Worm (Caenorhabditis elegans): ENCODE data around the gene ubc-13.
"Not testable (repeated sequence)": the region's sequence is repeated elsewhere in the genome, so short reads cannot be mapped to it uniquely, and the experiment has no call there.

The ubc-13 gene

DNA sequence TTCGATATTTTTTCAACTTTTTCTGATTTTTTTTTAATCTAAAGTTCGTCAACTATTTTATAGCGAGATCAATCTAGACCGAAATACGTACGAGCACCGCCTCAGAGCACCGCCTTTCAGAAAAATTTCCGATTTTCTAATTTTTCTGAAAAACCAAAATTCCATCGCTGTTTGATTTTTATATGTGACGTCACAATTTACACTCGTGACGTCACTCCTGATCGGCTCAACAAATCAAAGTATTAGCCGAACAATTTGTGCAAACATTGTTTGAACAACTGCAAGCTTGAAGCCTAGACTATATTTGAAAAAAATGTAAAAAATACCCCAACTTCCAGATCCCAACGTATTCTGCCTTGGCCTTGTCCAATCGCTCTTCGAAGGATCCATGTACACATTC is 9.7 kb upstream of the ubc-13 start:
- TF ChIP-seq zip-8 (tag; optimal IDR thresholded peaks at IDR 0.05), result peak; percentile 96
- TF ChIP-seq lin-13 (tag; optimal IDR thresholded peaks at IDR 0.05), result no peak
- no peak for TF ChIP-seq elt-3 (tag; optimal IDR thresholded peaks at IDR 0.05)

DNA sequence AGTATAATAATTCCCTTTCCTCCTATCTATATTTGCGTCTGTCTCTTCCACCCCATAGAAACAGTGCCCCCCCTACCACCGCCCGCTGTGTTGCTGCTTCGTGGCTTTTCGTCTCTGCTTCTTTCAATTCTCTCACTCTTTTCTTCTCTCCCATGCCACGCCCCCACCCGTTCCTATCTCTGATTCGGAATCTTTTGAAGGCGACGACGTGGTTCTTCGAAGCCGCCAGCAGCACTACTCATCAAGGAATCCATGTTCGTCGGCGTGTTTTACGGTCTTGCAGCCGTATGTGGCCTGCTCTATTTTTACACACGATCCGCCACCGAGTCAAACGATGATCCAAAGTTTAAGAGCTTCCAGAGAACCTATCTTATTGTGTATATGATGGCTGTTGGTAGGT is 5.7 kb upstream of the ubc-13 start, which contains the start of gene samt-1:
Gene samt-1, plus strand, starts transcription at position 176 of the 400 bp plus-strand sequence.
- TF ChIP-seq ham-2 (GFP tag; optimal IDR thresholded peaks at IDR 0.05) (peak; percentile 34), cnd-1 (tag; optimal IDR thresholded peaks at IDR 0.05) (no peak)

ce11 chrIV:2928409-2928808 is 2.9 kb upstream of the ubc-13 start, which contains the start of gene manf-1:
manf-1 (minus strand) TSS chrIV:2928421.
- TF ChIP-seq ceh-39 (tag; optimal IDR thresholded peaks at IDR 0.05) (no peak), nhr-237 (tag; optimal IDR thresholded peaks at IDR 0.05) (no peak), lsy-2 (tag; optimal IDR thresholded peaks at IDR 0.05) (peak; percentile 55), nhr-2 (tag; optimal IDR thresholded peaks at IDR 0.05) (no peak), ham-2 (GFP tag; optimal IDR thresholded peaks at IDR 0.05) (peak; percentile 1), cnd-1 (tag; optimal IDR thresholded peaks at IDR 0.05) (no peak), ztf-11 (tag; optimal IDR thresholded peaks at IDR 0.05) (no peak), hlh-1 (tag; optimal IDR thresholded peaks at IDR 0.05) (no peak), mab-5 (tag; optimal IDR thresholded peaks at IDR 0.05) (no peak), ces-1 (GFP tag; optimal IDR thresholded peaks at IDR 0.05) (no peak), pha-4 (tag; optimal IDR thresholded peaks at IDR 0.05) (peak; percentile 65), drap-1 (GFP tag; optimal IDR thresholded peaks at IDR 0.05) (no peak), unc-62 (GFP tag; optimal IDR thresholded peaks at IDR 0.05) (no peak), lin-13 (tag; optimal IDR thresholded peaks at IDR 0.05) (peak; percentile 80), snpc-4 (tag; optimal IDR thresholded peaks at IDR 0.05) (no peak), nhr-28 (tag; optimal IDR thresholded peaks at IDR 0.05) (no peak), mep-1 (tag; optimal IDR thresholded peaks at IDR 0.05) (no peak), bed-3 (GFP tag; optimal IDR thresholded peaks at IDR 0.05) (no peak)

ce11 chrIV:2922196-2922595 is 3.3 kb downstream of the ubc-13 start, which contains the start of gene fbxc-45:
fbxc-45 (minus strand) TSS chrIV:2922243.
- TF ChIP-seq nhr-2 (tag; optimal IDR thresholded peaks at IDR 0.05) (no peak), mab-5 (tag; optimal IDR thresholded peaks at IDR 0.05) (no peak), elt-1 (tag; optimal IDR thresholded peaks at IDR 0.05; ENCODE audit: borderline replicate concordance, insufficient read depth) (no peak), flh-1 (GFP tag; optimal IDR thresholded peaks at IDR 0.05) (no peak), ces-1 (GFP tag; optimal IDR thresholded peaks at IDR 0.05) (no peak), drap-1 (GFP tag; optimal IDR thresholded peaks at IDR 0.05) (no peak), lin-13 (tag; optimal IDR thresholded peaks at IDR 0.05) (no peak), unc-62 (GFP tag; optimal IDR thresholded peaks at IDR 0.05) (no peak)

ce11 chrIV:2917729-2918128 is 7.8 kb downstream of the ubc-13 start, which contains the start of gene Y54G2A.50:
Y54G2A.50 (plus strand) TSS chrIV:2918029.
- not testable (repeated sequence) for TF ChIP-seq ceh-83 (GFP tag; optimal IDR thresholded peaks at IDR 0.05); nhr-2 (tag; optimal IDR thresholded peaks at IDR 0.05); bed-3 (GFP tag; optimal IDR thresholded peaks at IDR 0.05)

DNA sequence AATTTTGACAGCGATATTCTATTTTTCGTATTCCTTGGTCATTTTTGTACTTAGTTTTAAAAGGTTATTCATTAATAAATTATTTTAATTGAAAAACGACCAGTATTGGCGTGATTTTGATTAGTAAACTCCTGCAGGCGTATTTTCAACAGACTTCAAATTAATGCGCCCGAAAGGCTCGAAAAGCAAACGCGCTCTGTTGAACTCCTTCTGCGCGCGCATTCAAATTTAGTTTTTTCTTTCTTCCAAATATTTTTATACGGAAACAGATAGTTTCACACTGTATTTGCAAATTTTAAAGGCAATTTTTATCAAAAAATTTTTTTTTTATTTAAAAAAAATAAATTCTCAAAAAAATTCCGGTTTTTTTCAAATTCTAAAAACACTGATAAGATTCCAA is 9.4 kb downstream of the ubc-13 start:
- no peak for TF ChIP-seq tbx-8 (GFP tag; optimal IDR thresholded peaks at IDR 0.05)
- no peak for TF ChIP-seq unc-39 (tag; optimal IDR thresholded peaks at IDR 0.05)
- TF ChIP-seq ces-1 (GFP tag; optimal IDR thresholded peaks at IDR 0.05), result no peak
- no peak for TF ChIP-seq zip-8 (tag; optimal IDR thresholded peaks at IDR 0.05)
- TF ChIP-seq snpc-4 (tag; optimal IDR thresholded peaks at IDR 0.05), result no peak
- no peak for TF ChIP-seq lin-13 (tag; optimal IDR thresholded peaks at IDR 0.05)
- no peak for TF ChIP-seq nhr-28 (tag; optimal IDR thresholded peaks at IDR 0.05)
- TF ChIP-seq blmp-1 (tag; optimal IDR thresholded peaks at IDR 0.05), result no peak
- TF ChIP-seq pha-4 (tag; optimal IDR thresholded peaks at IDR 0.05), result no peak

DNA sequence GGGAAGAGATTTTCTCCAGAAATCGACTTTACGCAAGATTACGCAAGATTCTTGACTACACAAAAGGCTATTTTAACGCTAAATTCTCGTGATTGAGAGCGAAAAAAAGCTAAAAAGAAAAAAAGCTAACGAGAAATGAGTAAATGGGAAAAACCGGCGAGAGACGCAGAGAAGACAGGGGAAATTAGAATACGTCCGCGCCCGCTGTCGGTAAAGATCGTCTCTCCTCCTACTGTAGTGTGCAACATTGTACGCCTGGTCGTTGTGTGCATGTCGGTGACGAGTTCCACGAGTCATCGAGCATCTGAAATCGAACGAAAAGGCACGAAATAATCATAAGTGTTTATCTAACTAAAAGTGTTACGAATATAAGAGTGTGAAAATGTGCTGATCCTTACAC is 10.9 kb downstream of the ubc-13 start:
- TF ChIP-seq unc-39 (tag; optimal IDR thresholded peaks at IDR 0.05) (no peak), bed-3 (GFP tag; optimal IDR thresholded peaks at IDR 0.05) (no peak), snpc-4 (tag; optimal IDR thresholded peaks at IDR 0.05) (no peak), ceh-43 (GFP tag; optimal IDR thresholded peaks at IDR 0.05) (no peak), unc-120 (tag; optimal IDR thresholded peaks at IDR 0.05; ENCODE audit: poor library complexity, severe bottlenecking) (no peak), nhr-237 (tag; optimal IDR thresholded peaks at IDR 0.05) (no peak), ceh-83 (GFP tag; optimal IDR thresholded peaks at IDR 0.05) (no peak), ztf-11 (tag; optimal IDR thresholded peaks at IDR 0.05) (no peak), ceh-39 (tag; optimal IDR thresholded peaks at IDR 0.05) (no peak), hlh-1 (tag; optimal IDR thresholded peaks at IDR 0.05) (no peak), mep-1 (tag; optimal IDR thresholded peaks at IDR 0.05) (no peak), flh-1 (GFP tag; optimal IDR thresholded peaks at IDR 0.05) (no peak), nhr-76 (tag; optimal IDR thresholded peaks at IDR 0.05) (no peak), unc-62 (GFP tag; optimal IDR thresholded peaks at IDR 0.05) (no peak), drap-1 (GFP tag; optimal IDR thresholded peaks at IDR 0.05) (no peak), ham-2 (GFP tag; optimal IDR thresholded peaks at IDR 0.05) (no peak)

All from whole organism, mixed stage, embryonic.